Fruit fly (Drosophila melanogaster): ENCODE data around the gene CG9331.
A peak's percentile ranks its signal among the peaks of the same experiment; 100 is the strongest.

Gene CG9331

dm6 chr2L:20824136-20824789, 1.6 kb downstream of the CG9331 start (continued):
- TF ChIP-seq zfh2 (GFP tag; optimal IDR thresholded peaks at IDR 0.05) (no peak), crc (GFP tag; optimal IDR thresholded peaks at IDR 0.05) (no peak), mld (GFP tag; IDR thresholded peaks at IDR 0.05; ENCODE audit: partially characterized antibody) (no peak), abd-A (tag; optimal IDR thresholded peaks at IDR 0.05) (no peak), zfh1 (GFP tag; IDR thresholded peaks at IDR 0.05) (no peak), gt (GFP tag; IDR thresholded peaks at IDR 0.05) (no peak), Sry-δ (GFP tag; optimal IDR thresholded peaks at IDR 0.05) (no peak), tin (GFP tag; optimal IDR thresholded peaks at IDR 0.05) (no peak), CG4360 (GFP tag; IDR thresholded peaks at IDR 0.05) (no peak), CG10267 (tag; optimal IDR thresholded peaks at IDR 0.05) (no peak), CG6765 (GFP tag; optimal IDR thresholded peaks at IDR 0.05) (peak; percentile 28), Ets97D (GFP tag; optimal IDR thresholded peaks at IDR 0.05) (no peak), CG9932 (GFP tag; IDR thresholded peaks at IDR 0.05) (no peak), sna (GFP tag; IDR thresholded peaks at IDR 0.05; ENCODE audit: partially characterized antibody) (no peak), Lim3 (GFP tag; IDR thresholded peaks at IDR 0.05) (no peak), CG13894 (tag; optimal IDR thresholded peaks at IDR 0.05) (peak; percentile 23), Chrac-16 (GFP tag; optimal IDR thresholded peaks at IDR 0.05) (no peak), BtbVII (GFP tag; optimal IDR thresholded peaks at IDR 0.05) (no peak), zf30C (GFP tag; optimal IDR thresholded peaks at IDR 0.05) (no peak), CTCF (GFP tag; optimal IDR thresholded peaks at IDR 0.05) (no peak), CG14441 (GFP tag; IDR thresholded peaks at IDR 0.05) (no peak), CG33213 (GFP tag; optimal IDR thresholded peaks at IDR 0.05) (no peak), Optix (GFP tag; IDR thresholded peaks at IDR 0.05) (no peak), E2f2 (GFP tag; IDR thresholded peaks at IDR 0.05) (no peak), Adf1 (GFP tag; IDR thresholded peaks at IDR 0.05) (no peak), dm (GFP tag; optimal IDR thresholded peaks at IDR 0.05) (no peak), Blimp-1 (GFP tag; optimal IDR thresholded peaks at IDR 0.05) (no peak), CG6654 (GFP tag; optimal IDR thresholded peaks at IDR 0.05) (no peak), Dll (GFP tag; IDR thresholded peaks at IDR 0.05; ENCODE audit: partially characterized antibody) (no peak), CG34224 (GFP tag; IDR thresholded peaks at IDR 0.05; ENCODE audit: partially characterized antibody) (no peak), CG3281 (GFP tag; optimal IDR thresholded peaks at IDR 0.05) (no peak), H2.0 (GFP tag; IDR thresholded peaks at IDR 0.05) (no peak), CG11085 (GFP tag; IDR thresholded peaks at IDR 0.05) (no peak), bowl (GFP tag; IDR thresholded peaks at IDR 0.05) (no peak), Sox100B (GFP tag; optimal IDR thresholded peaks at IDR 0.05) (no peak), ro (GFP tag; IDR thresholded peaks at IDR 0.05) (no peak), oc (tag; optimal IDR thresholded peaks at IDR 0.05) (no peak), eve (GFP tag; optimal IDR thresholded peaks at IDR 0.05) (peak in 1 of 2 experiments; percentile 53), CG13296 (GFP tag; optimal IDR thresholded peaks at IDR 0.05) (no peak), CG12299 (tag; optimal IDR thresholded peaks at IDR 0.05) (no peak), Ravus (GFP tag; IDR thresholded peaks at IDR 0.05) (no peak), CG3163 (GFP tag; optimal IDR thresholded peaks at IDR 0.05) (peak; percentile 78), CG11560 (tag; IDR thresholded peaks at IDR 0.05) (no peak), h (optimal IDR thresholded peaks at IDR 0.05) (no peak), HLHmδ (GFP tag; optimal IDR thresholded peaks at IDR 0.05) (no peak), CG3847 (GFP tag; IDR thresholded peaks at IDR 0.05) (no peak), rib (GFP tag; IDR thresholded peaks at IDR 0.05) (0 out of 2 replicates have a peak, but pooled peaks have one; percentile 24), slou (GFP tag; optimal IDR thresholded peaks at IDR 0.05) (no peak), sug (tag; optimal IDR thresholded peaks at IDR 0.05) (peak; percentile 7), gro (GFP tag; optimal IDR thresholded peaks at IDR 0.05) (no peak), CG8478 (optimal IDR thresholded peaks at IDR 0.05) (no peak), MBD-R2 (GFP tag; IDR thresholded peaks at IDR 0.05) (no peak), tgo (GFP tag; IDR thresholded peaks at IDR 0.05) (no peak)

Measured in whole organism, embryonic.